Fruit fly (Drosophila melanogaster) whole organism, wandering third instar larva: ENCODE results near the gene CG32547.

Source experiments
- CG9705 ChIP-seq: fragments of 200-800 bp; sonication (Bioruptor generic); optimal IDR thresholded peaks from 2 replicates; lab custom pipeline; 2018; ENCODE audit warnings: missing biosample characterization, mild to moderate bottlenecking, missing genetic modification characterization
- CrebA ChIP-seq: fragments of 200-800 bp; sonication (Bioruptor generic); optimal IDR thresholded peaks from 2 replicates; lab custom pipeline; 2016; ENCODE audit warnings: missing biosample characterization, mild to moderate bottlenecking, missing genetic modification characterization, borderline replicate concordance
- Dfd ChIP-seq: fragments of >200 bp; optimal IDR thresholded peaks from 2 replicates; lab custom pipeline; 2017; ENCODE audit warnings: missing biosample characterization, missing genetic modification characterization
- Dif ChIP-seq: fragments of 200-275, 200-300 bp; sonication (Bioruptor generic); optimal IDR thresholded peaks from 2 replicates; lab custom pipeline; 2018; ENCODE audit warnings: missing biosample characterization, missing genetic modification characterization; ENCODE audit not compliant: partially characterized antibody
- GATAd ChIP-seq: sonication (Bioruptor generic); optimal IDR thresholded peaks from 2 replicates; lab custom pipeline; 2016; ENCODE audit warnings: missing biosample characterization, missing genetic modification characterization
- Hr78 ChIP-seq: fragments of >200 bp; optimal IDR thresholded peaks from 2 replicates; lab custom pipeline; 2017; ENCODE audit warnings: missing biosample characterization, missing genetic modification characterization
- OdsH ChIP-seq: fragments of 200-800 bp; sonication (Bioruptor generic); optimal IDR thresholded peaks from 2 replicates; lab custom pipeline; 2016; ENCODE audit warnings: missing biosample characterization, mild to moderate bottlenecking, missing genetic modification characterization
- dsf ChIP-seq: sonication (Bioruptor generic); optimal IDR thresholded peaks from 2 replicates; lab custom pipeline; 2016; ENCODE audit warnings: missing biosample characterization, missing genetic modification characterization, borderline replicate concordance
- h ChIP-seq: fragments of 200-800 bp; sonication (Bioruptor generic); optimal IDR thresholded peaks from 3 replicates; lab custom pipeline; 2016; ENCODE audit warnings: missing biosample characterization, mild to moderate bottlenecking, missing genetic modification characterization
- pan ChIP-seq: fragments of >200 bp; optimal IDR thresholded peaks from 2 replicates; lab custom pipeline; 2017
- psq ChIP-seq: fragments of 200-800 bp; sonication (Bioruptor generic); optimal IDR thresholded peaks from 3 replicates; lab custom pipeline; 2017; ENCODE audit warnings: missing biosample characterization, mild to moderate bottlenecking, missing genetic modification characterization, moderate library complexity

dm6 chrX:18415115-18415514 is 64.2 kb downstream of the CG32547 start, which contains the start of gene CG15056:
- no peak for TF ChIP-seq Dif (GFP tag; lab: Kevin White, UChicago)
- no peak for TF ChIP-seq dsf (GFP tag; lab: Kevin White, UChicago)
- no peak for TF ChIP-seq CrebA
- no peak for TF ChIP-seq Hr78 (GFP tag; lab: Kevin White, UChicago)
- TF ChIP-seq OdsH (GFP tag; lab: Kevin White, UChicago) = no peak
- no peak for TF ChIP-seq h (GFP tag; lab: Kevin White, UChicago)
- TF ChIP-seq Dfd (GFP tag; lab: Kevin White, UChicago) = no peak
- no peak for TF ChIP-seq pan (lab: Kevin White, UChicago)
- TF ChIP-seq psq (GFP tag; lab: Kevin White, UChicago) = no peak
- no peak for TF ChIP-seq CG9705 (GFP tag; lab: Kevin White, UChicago)
- no peak for TF ChIP-seq GATAd
